Worm (Caenorhabditis elegans) whole organism, late embryonic: ENCODE results near the gene C23H3.5.

Source experiments
- C38D4.7 ChIP-seq: fragments of 200-800 bp; sonication (Bioruptor generic); optimal IDR thresholded peaks from 2 replicates; lab custom pipeline; 2018; ENCODE audit warnings: mild to moderate bottlenecking, missing genetic modification characterization, moderate library complexity, missing compliant biosample characterization
- K02D7.2 ChIP-seq: sonication (generic microtip); optimal IDR thresholded peaks from 2 replicates; lab custom pipeline; 2017; ENCODE audit warnings: mild to moderate bottlenecking, missing genetic modification characterization, missing compliant biosample characterization
- T23F11.4 ChIP-seq: fragments of 200-800 bp; sonication (Bioruptor generic); optimal IDR thresholded peaks from 2 replicates; lab custom pipeline; 2018; ENCODE audit warnings: mild to moderate bottlenecking, missing genetic modification characterization, missing compliant biosample characterization
- ahr-1 ChIP-seq: sonication (generic microtip); optimal IDR thresholded peaks from 2 replicates; lab custom pipeline; 2016; ENCODE audit warnings: missing genetic modification characterization, missing compliant biosample characterization
- ama-1 ChIP-seq: fragments of 150-350 bp; optimal IDR thresholded peaks from 2 replicates; lab custom pipeline; 2014
- ceh-14 ChIP-seq: sonication (generic microtip); optimal IDR thresholded peaks from 2 replicates; lab custom pipeline; 2016; ENCODE audit warnings: missing genotype, missing genetic modification characterization, missing compliant biosample characterization
- ceh-19 ChIP-seq: fragments of 200-800 bp; sonication (Bioruptor generic); optimal IDR thresholded peaks from 2 replicates; lab custom pipeline; 2018; ENCODE audit warnings: mild to moderate bottlenecking, missing genetic modification characterization, missing compliant biosample characterization
- ceh-2 ChIP-seq: sonication (generic microtip); optimal IDR thresholded peaks from 2 replicates; lab custom pipeline; 2016; ENCODE audit warnings: missing genotype, missing genetic modification characterization, missing compliant biosample characterization
- ceh-22 ChIP-seq: sonication (generic microtip); optimal IDR thresholded peaks from 2 replicates; lab custom pipeline; 2017; ENCODE audit warnings: missing biosample characterization, missing genetic modification characterization
- ceh-24 ChIP-seq: sonication (generic microtip); optimal IDR thresholded peaks from 2 replicates; lab custom pipeline; 2016; ENCODE audit warnings: mild to moderate bottlenecking, missing genetic modification characterization, missing compliant biosample characterization
- ceh-30 ChIP-seq: fragments of 150-350 bp; optimal IDR thresholded peaks from 2 replicates; lab custom pipeline; 2014; ENCODE audit warnings: missing biosample characterization, missing genetic modification characterization
- ceh-31 ChIP-seq: sonication (generic microtip); optimal IDR thresholded peaks from 2 replicates; lab custom pipeline; 2016; ENCODE audit warnings: missing genetic modification characterization, missing compliant biosample characterization
- ceh-6 ChIP-seq: fragments of 200-800 bp; sonication (Bioruptor generic); optimal IDR thresholded peaks from 2 replicates; lab custom pipeline; 2018; ENCODE audit warnings: mild to moderate bottlenecking, missing genetic modification characterization, missing compliant biosample characterization
- ceh-9 ChIP-seq: sonication (generic microtip); optimal IDR thresholded peaks from 2 replicates; lab custom pipeline; 2016; ENCODE audit warnings: mild to moderate bottlenecking, missing genetic modification characterization, inconsistent platforms, missing compliant biosample characterization
- che-1 ChIP-seq: sonication (generic microtip); optimal IDR thresholded peaks from 2 replicates; lab custom pipeline; 2016; ENCODE audit warnings: mild to moderate bottlenecking, missing genetic modification characterization, missing compliant biosample characterization
- dmd-4 ChIP-seq: sonication (generic microtip); optimal IDR thresholded peaks from 2 replicates; lab custom pipeline; 2016; ENCODE audit warnings: borderline replicate concordance, missing genetic modification characterization, missing compliant biosample characterization
- dve-1 ChIP-seq: sonication (generic microtip); optimal IDR thresholded peaks from 2 replicates; lab custom pipeline; 2017; ENCODE audit warnings: antibody characterized with exemption, mild to moderate bottlenecking, missing genetic modification characterization, missing compliant biosample characterization
- elt-2 ChIP-seq: sonication (generic microtip); optimal IDR thresholded peaks from 2 replicates; lab custom pipeline; 2016; ENCODE audit warnings: missing genetic modification reagents, missing genetic modification characterization, missing compliant biosample characterization
- fkh-10 ChIP-seq: fragments of 150-350 bp; optimal IDR thresholded peaks from 2 replicates; lab custom pipeline; 2014; ENCODE audit warnings: missing biosample characterization, missing genetic modification reagents, missing genetic modification characterization
- gmeb-2 ChIP-seq: sonication (generic microtip); optimal IDR thresholded peaks from 2 replicates; lab custom pipeline; 2016; ENCODE audit warnings: missing genetic modification characterization, inconsistent platforms, missing compliant biosample characterization
- mec-3 ChIP-seq: sonication (generic microtip); optimal IDR thresholded peaks from 2 replicates; lab custom pipeline; 2016; ENCODE audit warnings: borderline replicate concordance, missing genetic modification characterization, missing compliant biosample characterization
- nfya-1 ChIP-seq: sonication (generic microtip); optimal IDR thresholded peaks from 2 replicates; lab custom pipeline; 2017; ENCODE audit warnings: missing genetic modification characterization, mild to moderate bottlenecking, missing compliant biosample characterization, antibody characterized with exemption, moderate library complexity
- nhr-11 ChIP-seq: fragments of 150-350 bp; optimal IDR thresholded peaks from 2 replicates; lab custom pipeline; 2014; ENCODE audit warnings: missing biosample characterization, missing genetic modification characterization
- nhr-232 ChIP-seq: sonication (generic microtip); optimal IDR thresholded peaks from 2 replicates; lab custom pipeline; 2016; ENCODE audit warnings: missing genetic modification characterization, missing compliant biosample characterization
- pat-9 ChIP-seq: fragments of 200-800 bp; sonication (Bioruptor generic); optimal IDR thresholded peaks from 2 replicates; lab custom pipeline; 2018; ENCODE audit warnings: mild to moderate bottlenecking, missing genetic modification characterization, moderate library complexity, missing compliant biosample characterization
- pha-2 ChIP-seq: sonication (generic microtip); optimal IDR thresholded peaks from 2 replicates; lab custom pipeline; 2017; ENCODE audit warnings: mild to moderate bottlenecking, missing genetic modification characterization, missing compliant biosample characterization
- pros-1 ChIP-seq: fragments of 150-350 bp; optimal IDR thresholded peaks from 2 replicates; lab custom pipeline; 2014; ENCODE audit warnings: missing biosample characterization, missing genetic modification reagents, missing genetic modification characterization
- sdc-2 ChIP-seq: sonication (generic microtip); optimal IDR thresholded peaks from 2 replicates; lab custom pipeline; 2016; ENCODE audit warnings: missing genotype, missing genetic modification characterization, missing compliant biosample characterization
- syd-9 ChIP-seq: sonication (generic microtip); optimal IDR thresholded peaks from 2 replicates; lab custom pipeline; 2016; ENCODE audit warnings: mild to moderate bottlenecking, missing genetic modification characterization, moderate library complexity, missing compliant biosample characterization
- ttx-3 ChIP-seq: sonication (generic microtip); optimal IDR thresholded peaks from 2 replicates; lab custom pipeline; 2016; ENCODE audit warnings: missing genetic modification reagents, missing genetic modification characterization, missing compliant biosample characterization
- unc-55 ChIP-seq: sonication (generic microtip); optimal IDR thresholded peaks from 2 replicates; lab custom pipeline; 2017; ENCODE audit warnings: missing biosample characterization, missing genetic modification reagents, missing genetic modification characterization
- unc-86 ChIP-seq: sonication (generic microtip); optimal IDR thresholded peaks from 2 replicates; lab custom pipeline; 2016; ENCODE audit warnings: missing genetic modification characterization, missing compliant biosample characterization
- ztf-16 ChIP-seq: sonication (generic microtip); optimal IDR thresholded peaks from 2 replicates; lab custom pipeline; 2017; ENCODE audit warnings: missing genetic modification characterization, missing compliant biosample characterization

The C23H3.5 gene

DNA sequence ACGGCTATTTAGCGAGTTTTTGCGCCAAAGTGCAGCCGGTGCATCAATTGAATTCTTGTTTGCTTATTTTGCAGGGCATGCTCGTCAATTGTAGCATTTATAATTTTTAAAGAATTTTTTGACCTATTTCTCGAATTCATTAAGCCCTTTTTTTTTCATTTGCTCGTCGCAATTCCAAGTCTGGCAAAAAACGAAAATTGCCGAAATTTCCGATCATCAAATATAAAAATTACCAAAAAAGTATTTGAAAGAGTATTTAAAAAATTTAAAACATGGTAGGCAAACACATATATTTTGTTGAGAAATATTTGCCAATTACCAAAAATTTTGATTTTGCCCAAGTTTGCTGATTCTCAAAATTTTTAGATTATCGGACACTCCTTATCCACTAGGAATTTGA lies 36.8 kb downstream of the C23H3.5 start, which contains the start of gene C50D2.6:
TSS of gene C50D2.6 (plus strand) at position 301 of the 400 bp plus-strand sequence.
- TF ChIP-seq ceh-24 (no peak), elt-2 (no peak), nhr-11 (no peak), ceh-31 (tag; lab: Kevin White, UChicago) (no peak)

DNA sequence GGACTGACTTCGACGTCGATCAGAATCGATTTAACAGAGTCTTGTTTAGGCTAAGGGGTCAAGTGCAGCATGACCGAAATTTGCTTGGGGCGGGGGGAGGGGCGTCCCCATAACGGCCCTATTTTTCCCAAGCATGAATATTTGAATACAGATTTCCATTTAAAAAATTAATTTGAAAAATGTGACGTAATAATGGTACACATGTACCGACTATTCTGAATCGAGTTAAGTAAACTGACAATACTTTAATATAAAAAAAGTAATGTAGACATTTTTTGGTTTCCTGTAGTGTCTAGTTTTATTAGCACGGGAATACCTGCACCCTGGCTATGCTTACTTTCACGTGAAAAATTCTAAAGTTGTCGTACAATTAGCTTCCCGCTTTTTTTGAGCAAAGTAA lies 39.4 kb downstream of the C23H3.5 start:
- TF ChIP-seq C38D4.7 (GFP tag; lab: Kevin White, UChicago), result no peak
- no peak for TF ChIP-seq ztf-16 (tag; lab: Kevin White, UChicago)
- TF ChIP-seq ceh-22 (tag; lab: Kevin White, UChicago), result no peak
- no peak for TF ChIP-seq ceh-6
- TF ChIP-seq ceh-14 (tag; lab: Kevin White, UChicago), result no peak

DNA sequence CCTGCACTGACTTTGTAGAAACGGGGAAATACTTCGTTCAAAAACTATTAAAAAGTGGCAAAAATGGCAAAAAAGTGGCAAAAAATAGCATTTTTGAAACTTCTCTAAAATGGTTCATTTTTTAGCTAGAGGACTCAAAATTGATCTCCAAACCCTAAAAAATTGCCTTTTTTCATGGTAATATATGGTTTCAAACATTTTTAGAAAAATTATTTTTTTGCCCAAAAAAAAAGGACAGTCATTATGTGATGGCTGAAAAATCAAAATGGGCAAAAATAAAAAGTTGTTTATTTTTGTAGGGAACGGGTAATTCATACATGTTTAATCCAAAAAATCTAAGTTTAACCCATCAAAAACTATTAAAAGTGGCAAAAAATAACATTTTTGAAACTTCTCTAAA lies 40.6 kb downstream of the C23H3.5 start:
- TF ChIP-seq nfya-1, result no peak
- TF ChIP-seq ceh-19 (GFP tag; lab: Kevin White, UChicago), result no peak
- no peak for TF ChIP-seq unc-55 (GFP tag; lab: Kevin White, UChicago)
- TF ChIP-seq ceh-9 (tag; lab: Kevin White, UChicago), result no peak
- no peak for TF ChIP-seq che-1
- no peak for TF ChIP-seq unc-86 (tag; lab: Kevin White, UChicago)
- no peak for TF ChIP-seq syd-9 (tag; lab: Kevin White, UChicago)
- TF ChIP-seq nhr-232, result no peak
- TF ChIP-seq gmeb-2 (tag; lab: Kevin White, UChicago), result no peak
- no peak for TF ChIP-seq ceh-22 (tag; lab: Kevin White, UChicago)
- no peak for TF ChIP-seq ttx-3
- no peak for TF ChIP-seq fkh-10 (GFP tag; lab: Kevin White, UChicago)
- TF ChIP-seq ceh-30 (tag; lab: Kevin White, UChicago), result no peak
- no peak for TF ChIP-seq ama-1 (lab: Kevin White, UChicago)
- TF ChIP-seq ceh-14 (tag; lab: Kevin White, UChicago), result no peak
- TF ChIP-seq nhr-11, result no peak
- no peak for TF ChIP-seq mec-3 (tag; lab: Kevin White, UChicago)
- no peak for TF ChIP-seq sdc-2 (tag; lab: Kevin White, UChicago)
- TF ChIP-seq, all 69 proteins: peak for 0

DNA sequence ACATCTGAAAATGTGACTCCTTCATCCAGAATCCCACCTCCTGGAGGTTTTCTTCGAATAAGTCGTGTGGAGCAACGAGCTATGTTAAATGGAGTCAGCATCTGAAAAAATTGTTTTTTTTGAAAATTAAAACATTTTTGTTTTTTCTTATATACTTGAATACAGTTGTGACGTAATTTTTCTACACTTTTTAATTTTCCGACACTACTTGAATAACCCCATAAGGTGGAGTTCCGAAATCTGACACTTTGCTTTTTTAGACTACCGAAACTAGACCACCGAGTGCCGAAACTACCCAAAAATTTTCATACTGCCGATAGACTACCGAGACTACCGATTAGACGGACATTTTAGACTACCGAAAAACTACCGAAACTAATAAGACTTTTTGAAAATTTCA lies 44.0 kb downstream of the C23H3.5 start, which contains the start of gene mcat-1:
TSS of gene mcat-1 (minus strand) at position 101 of the 400 bp plus-strand sequence.
- TF ChIP-seq sdc-2 (tag; lab: Kevin White, UChicago) (no peak), ceh-2 (no peak), nfya-1 (no peak), syd-9 (tag; lab: Kevin White, UChicago) (no peak), dmd-4 (tag; lab: Kevin White, UChicago) (no peak), pat-9 (no peak), dve-1 (no peak), pha-2 (tag; lab: Kevin White, UChicago) (no peak), K02D7.2 (tag; lab: Kevin White, UChicago) (no peak)
- TF ChIP-seq, all 69 proteins: peak for 0

DNA sequence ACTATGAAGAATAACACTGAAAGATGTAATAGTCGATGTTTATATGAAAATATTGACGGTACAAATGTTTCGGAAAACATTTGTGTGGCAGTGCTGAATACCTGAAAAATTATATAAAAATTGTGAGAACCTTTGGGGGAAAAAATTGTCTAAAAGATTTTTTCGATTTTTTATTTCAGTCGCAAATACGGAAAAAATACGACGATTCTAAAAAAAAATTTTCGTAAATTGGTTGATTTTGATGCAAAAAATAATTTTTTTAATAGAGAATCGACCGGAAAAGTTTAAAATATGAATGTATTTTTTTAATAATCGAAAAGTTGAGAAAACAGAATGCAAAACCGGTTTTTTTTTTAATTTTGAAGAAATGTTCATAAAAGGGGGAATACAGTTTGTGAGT lies 47.8 kb downstream of the C23H3.5 start, which contains the start of gene C50D2.7:
TSS of gene C50D2.7 (minus strand) at position 101 of the 400 bp plus-strand sequence.
- TF ChIP-seq pros-1 (tag; lab: Kevin White, UChicago), result no peak
- no peak for TF ChIP-seq K02D7.2 (tag; lab: Kevin White, UChicago)
- TF ChIP-seq ceh-2, result no peak
- TF ChIP-seq ahr-1 (tag; lab: Kevin White, UChicago), result no peak
- no peak for TF ChIP-seq ceh-22 (tag; lab: Kevin White, UChicago)
- no peak for TF ChIP-seq nhr-232
- no peak for TF ChIP-seq gmeb-2 (tag; lab: Kevin White, UChicago)
- no peak for TF ChIP-seq T23F11.4 (GFP tag; lab: Kevin White, UChicago)
